Worm (Caenorhabditis elegans) whole organism, L3 larva: ENCODE results near the gene nmur-3.

Experiments
- ZK546.5 ChIP-seq: sonication (generic microtip); optimal IDR thresholded peaks from 2 replicates; lab custom pipeline; 2017; ENCODE audit warnings: missing biosample characterization, missing genetic modification characterization
- aly-2 ChIP-seq: fragments of 150-350 bp; optimal IDR thresholded peaks from 2 replicates; lab custom pipeline; 2014; ENCODE audit warnings: missing biosample characterization, missing genetic modification characterization
- ama-1 ChIP-seq: fragments of 150-350 bp; optimal IDR thresholded peaks from 2 replicates; lab custom pipeline; 2018
- ceh-16 ChIP-seq: sonication (generic microtip); optimal IDR thresholded peaks from 2 replicates; lab custom pipeline; 2017; ENCODE audit warnings: missing biosample characterization, missing genetic modification characterization
- ceh-28 ChIP-seq: fragments of 150-350 bp; optimal IDR thresholded peaks from 2 replicates; lab custom pipeline; 2014; ENCODE audit warnings: missing biosample characterization, missing genetic modification reagents, missing genetic modification characterization
- ceh-82 ChIP-seq: fragments of 150-350 bp; optimal IDR thresholded peaks from 2 replicates; lab custom pipeline; 2014; ENCODE audit warnings: missing biosample characterization, missing genetic modification characterization
- egl-27 ChIP-seq: sonication (generic microtip); optimal IDR thresholded peaks from 4 replicates; lab custom pipeline; 2017; ENCODE audit warnings: missing biosample characterization, missing genetic modification reagents, missing genetic modification characterization
- egl-5 ChIP-seq: fragments of 150-350 bp; optimal IDR thresholded peaks from 2 replicates; lab custom pipeline; 2017; ENCODE audit warnings: missing biosample characterization, missing genetic modification reagents, missing genetic modification characterization, inconsistent platforms
- elt-1 ChIP-seq: fragments of 150-350 bp; optimal IDR thresholded peaks from 2 replicates; lab custom pipeline; 2014; ENCODE audit warnings: missing biosample characterization, missing genetic modification characterization
- elt-2 ChIP-seq: sonication (generic microtip); optimal IDR thresholded peaks from 2 replicates; lab custom pipeline; 2016; ENCODE audit warnings: missing genetic modification reagents, mild to moderate bottlenecking, missing genetic modification characterization, missing compliant biosample characterization
- elt-3 ChIP-seq, 3 experiments: fragments of 150-350 bp in 1 of 3; sonication (generic microtip) in 2 of 3; optimal IDR thresholded peaks; 2 replicates in 2 of 3; 4 replicates in 1 of 3; lab custom pipeline; 2014 to 2017; ENCODE audit warnings: missing biosample characterization in 3 of 3, missing genetic modification characterization in 3 of 3
- eor-1 ChIP-seq, 2 experiments: fragments of 150-350 bp; optimal IDR thresholded peaks; 2 replicates each; lab custom pipeline; 2014 to 2018; ENCODE audit warnings: missing biosample characterization in 2 of 2, missing genetic modification characterization in 2 of 2
- fkh-2 ChIP-seq: fragments of 150-350 bp; optimal IDR thresholded peaks from 2 replicates; lab custom pipeline; 2014; ENCODE audit warnings: missing biosample characterization, missing genetic modification reagents, missing genetic modification characterization
- fos-1 ChIP-seq: fragments of 150-350 bp; optimal IDR thresholded peaks from 2 replicates; lab custom pipeline; 2014; ENCODE audit warnings: missing biosample characterization, missing genetic modification characterization
- hmg-11 ChIP-seq: sonication (generic microtip); optimal IDR thresholded peaks from 2 replicates; lab custom pipeline; 2016; ENCODE audit warnings: missing genetic modification characterization, missing compliant biosample characterization
- jun-1 ChIP-seq: fragments of 150-350 bp; optimal IDR thresholded peaks from 2 replicates; lab custom pipeline; 2014; ENCODE audit warnings: missing biosample characterization, missing genetic modification reagents, missing genetic modification characterization
- lin-39 ChIP-seq: fragments of 150-350 bp; optimal IDR thresholded peaks from 2 replicates; lab custom pipeline; 2018; ENCODE audit warnings: missing biosample characterization, missing genetic modification reagents, missing genetic modification characterization
- mdl-1 ChIP-seq: fragments of 150-350 bp; optimal IDR thresholded peaks from 2 replicates; lab custom pipeline; 2014; ENCODE audit warnings: missing biosample characterization, missing genetic modification characterization
- nfya-1 ChIP-seq: sonication (generic microtip); optimal IDR thresholded peaks from 2 replicates; lab custom pipeline; 2017; ENCODE audit warnings: missing genetic modification characterization, mild to moderate bottlenecking, missing compliant biosample characterization, antibody characterized with exemption, moderate library complexity; ENCODE audit not compliant: insufficient read depth
- nhr-11 ChIP-seq: fragments of 150-350 bp; optimal IDR thresholded peaks from 2 replicates; lab custom pipeline; 2014; ENCODE audit warnings: missing biosample characterization, missing genetic modification characterization
- nhr-12 ChIP-seq: fragments of 150-350 bp; optimal IDR thresholded peaks from 2 replicates; lab custom pipeline; 2014; ENCODE audit warnings: missing biosample characterization, missing genetic modification characterization
- nhr-237 ChIP-seq: fragments of 150-350 bp; optimal IDR thresholded peaks from 2 replicates; lab custom pipeline; 2014; ENCODE audit warnings: missing biosample characterization, missing genetic modification characterization
- nhr-25 ChIP-seq: sonication (generic microtip); optimal IDR thresholded peaks from 2 replicates; lab custom pipeline; 2017; ENCODE audit warnings: missing biosample characterization, missing genetic modification characterization
- nhr-43 ChIP-seq: sonication (generic microtip); optimal IDR thresholded peaks from 2 replicates; lab custom pipeline; 2016; ENCODE audit warnings: mild to moderate bottlenecking, missing genetic modification characterization, missing compliant biosample characterization; ENCODE audit not compliant: poor library complexity, severe bottlenecking
- nhr-67 ChIP-seq: fragments of 150-350 bp; optimal IDR thresholded peaks from 2 replicates; lab custom pipeline; 2014; ENCODE audit warnings: missing biosample characterization, missing genetic modification characterization
- nhr-76 ChIP-seq: fragments of 150-350 bp; sonication (generic microtip); optimal IDR thresholded peaks from 5 replicates; lab custom pipeline; 2014; ENCODE audit warnings: missing biosample characterization, missing genetic modification characterization
- pha-4 ChIP-seq: fragments of 150-350 bp; optimal IDR thresholded peaks from 2 replicates; lab custom pipeline; 2014; ENCODE audit warnings: missing biosample characterization, missing genetic modification reagents, missing genetic modification characterization
- pqm-1 ChIP-seq: fragments of 150-350 bp; optimal IDR thresholded peaks from 2 replicates; lab custom pipeline; 2017; ENCODE audit warnings: missing biosample characterization, missing genetic modification characterization, inconsistent platforms
- tbx-2 ChIP-seq: sonication (generic microtip); optimal IDR thresholded peaks from 2 replicates; lab custom pipeline; 2016; ENCODE audit warnings: mild to moderate bottlenecking, missing genetic modification characterization, missing compliant biosample characterization
- unc-39 ChIP-seq: sonication (generic microtip); optimal IDR thresholded peaks from 4 replicates; lab custom pipeline; 2017; ENCODE audit warnings: missing biosample characterization, missing genetic modification characterization
- unc-62 ChIP-seq: fragments of 150-350 bp; sonication (generic microtip); optimal IDR thresholded peaks from 4 replicates; lab custom pipeline; 2014; ENCODE audit warnings: missing biosample characterization, missing genetic modification reagents, missing genetic modification characterization
- zag-1 ChIP-seq: fragments of 150-350 bp; optimal IDR thresholded peaks from 2 replicates; lab custom pipeline; 2014; ENCODE audit warnings: missing biosample characterization, missing genetic modification characterization
- ztf-11 ChIP-seq: fragments of 150-350 bp; optimal IDR thresholded peaks from 2 replicates; lab custom pipeline; 2014; ENCODE audit warnings: missing biosample characterization, missing genetic modification characterization
- ztf-4 ChIP-seq: fragments of 150-350 bp; optimal IDR thresholded peaks from 2 replicates; lab custom pipeline; 2014; ENCODE audit warnings: missing biosample characterization, missing genetic modification characterization

The nmur-3 gene

DNA sequence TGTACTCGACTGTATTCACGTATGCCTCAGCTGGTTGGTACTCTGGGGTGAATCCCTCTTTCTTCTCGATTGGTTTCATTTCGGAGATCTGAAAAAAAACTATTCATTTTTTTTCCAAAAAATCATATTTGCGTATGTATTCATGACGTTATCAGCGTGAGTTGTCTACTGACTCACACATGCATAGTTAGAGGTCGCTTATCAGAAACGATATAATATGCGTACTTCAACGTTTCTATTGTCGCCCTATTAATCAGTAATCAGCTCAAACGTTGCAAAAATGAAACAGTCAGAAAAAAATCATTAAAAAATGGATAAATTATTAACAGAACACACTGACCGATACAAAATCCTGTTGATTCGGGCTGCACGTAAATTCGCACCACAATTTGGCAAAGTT is 12.2 kb downstream of the nmur-3 start:
- no peak for TF ChIP-seq nhr-12
- TF ChIP-seq nhr-237 (tag; lab: Kevin White, UChicago), result no peak
- TF ChIP-seq tbx-2, result no peak
- no peak for TF ChIP-seq ama-1 (lab: Kevin White, UChicago)
- no peak for TF ChIP-seq ceh-82 (tag; lab: Kevin White, UChicago)
- no peak for TF ChIP-seq nhr-76 (tag; lab: Kevin White, UChicago)
- TF ChIP-seq pha-4 (tag; lab: Kevin White, UChicago), result peak; percentile 16
- no peak for TF ChIP-seq eor-1 (tag; optimal IDR thresholded peaks at IDR 0.05; lab: Kevin White, UChicago)
- no peak for TF ChIP-seq egl-5
- TF ChIP-seq mdl-1 (tag; lab: Kevin White, UChicago), result no peak
- no peak for TF ChIP-seq nhr-11 (tag; lab: Kevin White, UChicago)
- TF ChIP-seq ztf-11, result no peak
- no peak for TF ChIP-seq fkh-2 (tag; lab: Kevin White, UChicago)
- TF ChIP-seq pqm-1 (tag; lab: Kevin White, UChicago), result peak; percentile 86
- no peak for TF ChIP-seq ztf-4 (tag; lab: Kevin White, UChicago)
- TF ChIP-seq nhr-25, result no peak
- peak; percentile 84 for TF ChIP-seq elt-2 (tag; lab: Kevin White, UChicago)
- TF ChIP-seq ceh-16, result no peak
- no peak for TF ChIP-seq egl-27
- no peak for TF ChIP-seq elt-3 (tag; optimal IDR thresholded peaks at IDR 0.05; lab: Kevin White, UChicago)
- no peak for TF ChIP-seq lin-39 (tag; lab: Kevin White, UChicago)
- no peak for TF ChIP-seq jun-1
- TF ChIP-seq hmg-11 (tag; lab: Kevin White, UChicago), result no peak
- no peak for TF ChIP-seq ceh-28

DNA sequence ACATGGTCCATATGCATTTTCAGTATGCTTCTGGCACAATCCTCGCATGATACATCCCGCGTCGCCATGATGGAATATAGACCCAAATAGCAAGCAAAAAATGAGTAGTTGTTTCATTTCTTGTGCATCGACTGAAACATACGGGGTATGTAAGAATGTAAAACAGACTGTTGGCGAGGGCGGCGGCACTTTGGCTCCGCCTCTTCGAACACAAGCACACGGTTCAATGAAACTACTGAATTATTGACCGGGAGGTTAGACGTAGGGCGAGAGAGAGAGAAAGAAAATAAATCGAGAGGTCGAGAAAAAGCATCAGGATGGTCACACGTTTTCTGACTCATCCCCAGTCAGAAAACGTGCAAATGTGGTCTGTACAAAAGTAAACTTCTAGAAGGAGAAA is 13.6 kb downstream of the nmur-3 start:
- peak; percentile 5 for TF ChIP-seq elt-2 (tag; lab: Kevin White, UChicago)
- TF ChIP-seq aly-2, result no peak
- TF ChIP-seq pha-4 (tag; lab: Kevin White, UChicago), result peak; percentile 59
- peak; percentile 19 for TF ChIP-seq pqm-1 (tag; lab: Kevin White, UChicago)
- no peak for TF ChIP-seq ceh-82 (tag; lab: Kevin White, UChicago)

ce11 chrX:4480800-4481199 is 14.5 kb downstream of the nmur-3 start:
- TF ChIP-seq ZK546.5 (tag; lab: Kevin White, UChicago) (no peak), fos-1 (tag; lab: Kevin White, UChicago) (no peak), unc-39 (tag; lab: Kevin White, UChicago) (no peak), pha-4 (tag; lab: Kevin White, UChicago) (peak; percentile 14), ama-1 (lab: Kevin White, UChicago) (no peak), zag-1 (no peak), pqm-1 (tag; lab: Kevin White, UChicago) (peak; percentile 82), mdl-1 (tag; lab: Kevin White, UChicago) (no peak), elt-2 (tag; lab: Kevin White, UChicago) (peak; percentile 89)
- TF ChIP-seq, all 47 proteins: peak for 3

DNA sequence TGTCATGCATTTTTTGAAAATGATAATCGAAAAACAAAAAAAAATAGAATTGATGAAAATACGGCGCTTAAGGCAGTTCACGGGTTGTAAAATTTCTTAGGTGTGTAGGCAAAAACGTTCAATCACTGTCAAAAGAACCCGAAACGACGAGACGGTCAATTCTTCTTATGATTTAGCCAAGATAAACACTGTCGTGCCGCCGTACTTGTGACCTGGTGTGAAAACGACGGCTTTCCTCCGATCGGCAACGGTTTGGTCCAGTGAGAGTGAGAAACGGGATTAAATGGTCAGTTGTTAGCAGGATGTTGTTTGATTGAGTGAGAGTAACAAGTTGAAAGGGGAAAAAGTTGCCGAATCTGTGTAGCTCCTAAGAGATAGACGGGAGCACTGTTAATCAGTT is 17.8 kb downstream of the nmur-3 start:
- TF ChIP-seq unc-62 (GFP tag; lab: Kevin White, UChicago), result no peak
- peak; percentile 36 for TF ChIP-seq lin-39 (tag; lab: Kevin White, UChicago)
- no peak for TF ChIP-seq zag-1
- no peak for TF ChIP-seq nfya-1 (tag; lab: Kevin White, UChicago)
- no peak for TF ChIP-seq unc-39 (tag; lab: Kevin White, UChicago)
- peak; percentile 43 for TF ChIP-seq nhr-25
- no peak for TF ChIP-seq nhr-43 (tag; lab: Kevin White, UChicago)
- TF ChIP-seq elt-3 (tag; optimal IDR thresholded peaks at IDR 0.05; lab: Kevin White, UChicago), result no peak
- TF ChIP-seq nhr-67 (tag; lab: Kevin White, UChicago), result no peak
- no peak for TF ChIP-seq elt-1 (tag; lab: Kevin White, UChicago)
- TF ChIP-seq nhr-11 (tag; lab: Kevin White, UChicago), result no peak
- TF ChIP-seq egl-27, result no peak

- TF ChIP-seq mdl-1 (tag; lab: Kevin White, UChicago) (no peak), lin-39 (tag; lab: Kevin White, UChicago) (peak; percentile 13)
- TF ChIP-seq, all 47 proteins: peak for 1
Observed at ce11 chrX:4488807-4489336, 22.6 kb downstream of the nmur-3 start, which contains the start of gene ncr-1. Gene ncr-1, minus strand, starts transcription at chrX:4488857.
